Worm (Caenorhabditis elegans) whole organism, L4 larva: ENCODE results near the gene C33C12.4.

ENCODE experiments used
- dmd-8 ChIP-seq: fragments of 200-800 bp; sonication (Bioruptor generic); IDR thresholded peaks from 2 replicates; pipeline ENCODE4 v1.3.6; 2022; ENCODE audit warnings: missing genetic modification characterization, missing compliant biosample characterization
- dpl-1 ChIP-seq: fragments of 150-350 bp; optimal IDR thresholded peaks from 2 replicates; lab custom pipeline; 2014; ENCODE audit warnings: missing biosample characterization, missing genetic modification reagents, missing genetic modification characterization
- mdt-29 ChIP-seq: fragments of 200-800 bp; sonication (Bioruptor generic); IDR thresholded peaks from 2 replicates; pipeline ENCODE4 v1.3.6; 2022; ENCODE audit warnings: missing genetic modification reagents, missing genetic modification characterization, missing compliant biosample characterization
- skn-1 ChIP-seq: fragments of 150-350 bp; optimal IDR thresholded peaks from 2 replicates; lab custom pipeline; 2014; ENCODE audit warnings: missing biosample characterization, missing genetic modification characterization

ce11 chrII:2145566-2145965 is 20.7 kb downstream of the C33C12.4 start, which contains the start of gene C40A11.6:
- TF ChIP-seq mdt-29 (GFP tag; lab: Robert Waterston, UW), result no peak
- TF ChIP-seq skn-1 (tag; lab: Kevin White, UChicago), result no peak
- TF ChIP-seq dmd-8, result no peak
- no peak for TF ChIP-seq dpl-1
